Worm (Caenorhabditis elegans): ENCODE measurements around the gene tsp-21.

- no peak for TF ChIP-seq ceh-19 (GFP tag; optimal IDR thresholded peaks at IDR 0.05)
- TF ChIP-seq unc-42 (tag; optimal IDR thresholded peaks at IDR 0.05): no peak
- TF ChIP-seq fkh-10 (GFP tag; optimal IDR thresholded peaks at IDR 0.05): no peak
- TF ChIP-seq ceh-45 (GFP tag; IDR thresholded peaks at IDR 0.05): no peak
- no peak for TF ChIP-seq dve-1 (tag; optimal IDR thresholded peaks at IDR 0.05)
- no peak for TF ChIP-seq che-1 (tag; optimal IDR thresholded peaks at IDR 0.05)
- TF ChIP-seq unc-3 (GFP tag; conservative IDR thresholded peaks at IDR 0.05): no peak
- TF ChIP-seq unc-3 (tag; optimal IDR thresholded peaks at IDR 0.05): no peak
- no peak for TF ChIP-seq pqm-1 (tag; optimal IDR thresholded peaks at IDR 0.05)
- no peak for TF ChIP-seq hlh-13 (GFP tag; optimal IDR thresholded peaks at IDR 0.05)
These were observed 33.1 kb downstream of the tsp-21 start, which contains the start of gene pssy-1 for ce11 chrX:9965275-9965674.

Data from whole organism, late embryonic.